Fruit fly (Drosophila melanogaster): ENCODE results near the gene Fbp1.

DNA sequence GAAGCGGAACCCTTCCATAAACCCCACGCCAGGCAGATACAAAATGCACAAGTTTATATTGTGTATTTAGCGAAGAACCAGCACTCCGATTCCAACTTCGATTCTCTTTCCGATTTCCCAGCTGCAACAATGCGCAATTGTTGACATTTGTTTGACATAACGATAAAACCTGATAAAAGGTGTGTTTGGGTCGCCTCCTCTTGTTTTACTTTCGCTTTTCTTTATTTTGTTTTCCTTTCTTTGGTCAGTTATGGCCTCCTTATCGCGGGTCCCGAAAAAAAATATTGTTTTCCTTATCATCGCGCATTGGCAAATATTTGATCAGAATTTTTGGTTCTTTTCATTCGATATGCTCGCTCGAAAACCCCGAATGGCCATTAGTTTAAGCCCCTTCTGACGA is 7.1 kb upstream of the Fbp1 start:
- no peak for TF ChIP-seq gl (tag; optimal IDR thresholded peaks at IDR 0.05)
- TF ChIP-seq Pif1A (GFP tag; optimal IDR thresholded peaks at IDR 0.05), result no peak
- no peak for TF ChIP-seq Snoo (tag; optimal IDR thresholded peaks at IDR 0.05)
- TF ChIP-seq CG32121 (GFP tag; IDR thresholded peaks at IDR 0.05), result no peak

All from whole organism, pupa.